Fruit fly (Drosophila melanogaster) whole organism, embryonic: ENCODE data around the gene zye.

ENCODE experiments used
- Ada2b ChIP-seq: fragments of 200-800 bp; sonication (Bioruptor generic); IDR thresholded peaks from 2 replicates; pipeline ENCODE4 v1.3.6; 2022; ENCODE audit warnings: missing biosample characterization, missing genetic modification characterization
- Antp ChIP-seq: fragments of 200-800 bp; sonication (Bioruptor generic); optimal IDR thresholded peaks from 3 replicates; lab custom pipeline; 2016; ENCODE audit warnings: missing biosample characterization, missing genetic modification characterization
- B-H2 ChIP-seq: fragments of 200-800 bp; sonication (Bioruptor generic); optimal IDR thresholded peaks from 2 replicates; lab custom pipeline; 2018; ENCODE audit warnings: missing biosample characterization, mild to moderate bottlenecking, missing genetic modification characterization
- BEAF-32 ChIP-seq: fragments of 200-800 bp; sonication (Bioruptor generic); optimal IDR thresholded peaks from 3 replicates; lab custom pipeline; 2017; ENCODE audit warnings: missing biosample characterization, missing genetic modification characterization, mild to moderate bottlenecking, moderate library complexity, missing genetic modification reagents
- C15 ChIP-seq: fragments of 200-800 bp; sonication (Bioruptor generic); IDR thresholded peaks from 3 replicates; pipeline ENCODE4 v1.3.6; 2022; ENCODE audit warnings: missing biosample characterization, missing genetic modification characterization
- CG10543 ChIP-seq: fragments of 200-800 bp; sonication (Bioruptor generic); optimal IDR thresholded peaks from 3 replicates; lab custom pipeline; 2017; ENCODE audit warnings: missing biosample characterization, mild to moderate bottlenecking, missing genetic modification characterization, moderate library complexity
- CG10979 ChIP-seq: fragments of 200-800 bp; sonication (Bioruptor generic); optimal IDR thresholded peaks from 2 replicates; lab custom pipeline; 2018; ENCODE audit warnings: missing biosample characterization, mild to moderate bottlenecking, missing genetic modification characterization, moderate library complexity
- CG11504 ChIP-seq: fragments of 200-800 bp; sonication (Bioruptor generic); optimal IDR thresholded peaks from 3 replicates; lab custom pipeline; 2019; ENCODE audit warnings: missing biosample characterization, mild to moderate bottlenecking, missing genetic modification characterization, moderate library complexity
- CG11723 ChIP-seq: fragments of 200-800 bp; sonication (Bioruptor generic); optimal IDR thresholded peaks from 2 replicates; lab custom pipeline; 2017; ENCODE audit warnings: missing biosample characterization, mild to moderate bottlenecking, missing genetic modification characterization
- CG12744 ChIP-seq: fragments of 200-800 bp; sonication (Bioruptor generic); optimal IDR thresholded peaks from 2 replicates; lab custom pipeline; 2016; ENCODE audit warnings: missing biosample characterization, missing genetic modification characterization
- CG13123 ChIP-seq: fragments of 200-800 bp; sonication (Bioruptor generic); optimal IDR thresholded peaks from 2 replicates; lab custom pipeline; 2016; ENCODE audit warnings: missing biosample characterization, missing genetic modification characterization
- CG13287 ChIP-seq: fragments of 200-800 bp; sonication (Bioruptor generic); IDR thresholded peaks from 2 replicates; pipeline ENCODE4 v1.3.6; 2022; ENCODE audit warnings: missing biosample characterization, missing genetic modification characterization; ENCODE audit not compliant: partially characterized antibody
- CG17829 ChIP-seq: fragments of 200-800 bp; optimal IDR thresholded peaks from 2 replicates; lab custom pipeline; 2019; ENCODE audit warnings: missing biosample characterization, mild to moderate bottlenecking, missing genetic modification characterization, moderate library complexity
- CG2678 ChIP-seq: fragments of 200-800 bp; sonication (Bioruptor generic); optimal IDR thresholded peaks from 3 replicates; lab custom pipeline; 2019; ENCODE audit warnings: missing biosample characterization, mild to moderate bottlenecking, missing genetic modification characterization, moderate library complexity
- CG33557 ChIP-seq: fragments of 200-800 bp; sonication (Bioruptor generic); optimal IDR thresholded peaks from 2 replicates; lab custom pipeline; 2019; ENCODE audit warnings: missing biosample characterization, mild to moderate bottlenecking, missing genetic modification characterization, moderate library complexity
- CG34224 ChIP-seq: fragments of 200-800 bp; sonication (Bioruptor generic); IDR thresholded peaks from 3 replicates; pipeline ENCODE4 v1.3.6; 2022; ENCODE audit warnings: missing biosample characterization, missing genetic modification characterization; ENCODE audit not compliant: partially characterized antibody
- CG5245 ChIP-seq: fragments of 200-800 bp; sonication (Bioruptor generic); optimal IDR thresholded peaks from 3 replicates; lab custom pipeline; 2016; ENCODE audit warnings: missing biosample characterization, missing genetic modification characterization
- CG7357 ChIP-seq: fragments of 200-800 bp; sonication (Bioruptor generic); IDR thresholded peaks from 3 replicates; pipeline ENCODE4 v1.3.6; 2022; ENCODE audit warnings: missing biosample characterization, missing genetic modification characterization
- CG7963 ChIP-seq: fragments of 200-800 bp; sonication (Bioruptor generic); IDR thresholded peaks from 3 replicates; pipeline ENCODE4 v1.3.6; 2022; ENCODE audit warnings: missing biosample characterization, missing genetic modification characterization; ENCODE audit not compliant: partially characterized antibody
- CG8924 ChIP-seq: fragments of 200-800 bp; optimal IDR thresholded peaks from 3 replicates; lab custom pipeline; 2019; ENCODE audit warnings: missing biosample characterization, mild to moderate bottlenecking, missing genetic modification characterization, moderate library complexity
- CG9797 ChIP-seq: fragments of 200-800 bp; sonication (Bioruptor generic); optimal IDR thresholded peaks from 3 replicates; lab custom pipeline; 2018; ENCODE audit warnings: missing biosample characterization, mild to moderate bottlenecking, missing genetic modification characterization
- CG9876 ChIP-seq: fragments of 200-800 bp; sonication (Bioruptor generic); optimal IDR thresholded peaks from 2 replicates; lab custom pipeline; 2016; ENCODE audit warnings: missing biosample characterization, missing genetic modification characterization
- Dbx ChIP-seq: fragments of 200-800 bp; sonication (Bioruptor generic); IDR thresholded peaks from 3 replicates; pipeline ENCODE4 v1.3.6; 2022; ENCODE audit warnings: missing biosample characterization, missing genetic modification characterization
- Dek ChIP-seq: fragments of 200-800 bp; sonication (Bioruptor generic); optimal IDR thresholded peaks from 3 replicates; lab custom pipeline; 2019; ENCODE audit warnings: missing biosample characterization, mild to moderate bottlenecking, missing genetic modification characterization, moderate library complexity
- Fer3 ChIP-seq: fragments of 200-800 bp; sonication (Bioruptor generic); optimal IDR thresholded peaks from 2 replicates; lab custom pipeline; 2018; ENCODE audit warnings: missing biosample characterization, mild to moderate bottlenecking, missing genetic modification characterization, moderate library complexity
- H2.0 ChIP-seq: fragments of 200-800 bp; sonication (Bioruptor generic); IDR thresholded peaks from 2 replicates; pipeline ENCODE4 v1.3.6; 2022; ENCODE audit warnings: missing biosample characterization, missing genetic modification characterization
- Hand ChIP-seq: fragments of 200-800 bp; sonication (Bioruptor generic); optimal IDR thresholded peaks from 2 replicates; lab custom pipeline; 2017; ENCODE audit warnings: mild to moderate bottlenecking, missing biosample characterization, missing genetic modification reagents, missing genetic modification characterization
- Hmr ChIP-seq: fragments of 200-800 bp; sonication (Bioruptor generic); optimal IDR thresholded peaks from 3 replicates; lab custom pipeline; 2017; ENCODE audit warnings: mild to moderate bottlenecking, missing biosample characterization, missing genetic modification reagents, missing genetic modification characterization
- Hr39 ChIP-seq: fragments of >200 bp; optimal IDR thresholded peaks from 2 replicates; lab custom pipeline; 2017
- MESR4 ChIP-seq: fragments of 200-800 bp; sonication (Bioruptor generic); optimal IDR thresholded peaks from 2 replicates; lab custom pipeline; 2018; ENCODE audit warnings: missing biosample characterization, mild to moderate bottlenecking, missing genetic modification characterization, moderate library complexity
- NK7.1 ChIP-seq: fragments of 200-800 bp; sonication (Bioruptor generic); optimal IDR thresholded peaks from 3 replicates; lab custom pipeline; 2016; ENCODE audit warnings: missing biosample characterization, missing genetic modification characterization
- Nf-YB ChIP-seq: fragments of 200-800 bp; sonication (Bioruptor generic); optimal IDR thresholded peaks from 3 replicates; lab custom pipeline; 2019; ENCODE audit warnings: missing biosample characterization, mild to moderate bottlenecking, missing genetic modification characterization, moderate library complexity
- Ptx1 ChIP-seq: fragments of 200-800 bp; sonication (Bioruptor generic); IDR thresholded peaks from 2 replicates; pipeline ENCODE4 v1.3.6; 2022; ENCODE audit warnings: missing biosample characterization, missing genetic modification characterization
- Side ChIP-seq: fragments of 200-800 bp; sonication (Bioruptor generic); optimal IDR thresholded peaks from 2 replicates; lab custom pipeline; 2016; ENCODE audit warnings: missing biosample characterization, missing genetic modification characterization
- Sox102F ChIP-seq: fragments of 200-800 bp; sonication (Bioruptor generic); optimal IDR thresholded peaks from 2 replicates; lab custom pipeline; 2018; ENCODE audit warnings: missing biosample characterization, mild to moderate bottlenecking, missing genetic modification characterization, moderate library complexity
- abd-A ChIP-seq: fragments of 200-800 bp; sonication (Bioruptor generic); optimal IDR thresholded peaks from 3 replicates; lab custom pipeline; 2019; ENCODE audit warnings: missing biosample characterization, mild to moderate bottlenecking, missing genetic modification characterization, moderate library complexity
- ato ChIP-seq: fragments of 200-800 bp; sonication (Bioruptor generic); IDR thresholded peaks from 2 replicates; pipeline ENCODE4 v1.3.6; 2022; ENCODE audit warnings: missing biosample characterization, missing genetic modification characterization; ENCODE audit not compliant: partially characterized antibody
- az2 ChIP-seq: fragments of 200-800 bp; sonication (Bioruptor generic); optimal IDR thresholded peaks from 3 replicates; lab custom pipeline; 2016; ENCODE audit warnings: missing biosample characterization, missing genetic modification characterization
- chif ChIP-seq, 2 experiments: fragments of 200-800 bp; sonication (Bioruptor generic); optimal IDR thresholded peaks; 3 replicates each; lab custom pipeline; 2016; ENCODE audit warnings: missing biosample characterization in 2 of 2, missing genetic modification characterization in 2 of 2
- ind ChIP-seq: fragments of 200-800 bp; sonication (Bioruptor generic); optimal IDR thresholded peaks from 3 replicates; lab custom pipeline; 2016; ENCODE audit warnings: missing biosample characterization, missing genetic modification characterization
- luna ChIP-seq: fragments of 200-800 bp; sonication (Bioruptor generic); optimal IDR thresholded peaks from 2 replicates; lab custom pipeline; 2016; ENCODE audit warnings: missing biosample characterization, missing genetic modification characterization
- mirr ChIP-seq: fragments of 200-800 bp; sonication (Bioruptor generic); optimal IDR thresholded peaks from 3 replicates; lab custom pipeline; 2018; ENCODE audit warnings: missing biosample characterization, mild to moderate bottlenecking, missing genetic modification characterization
- pan ChIP-seq, 4 experiments: fragments of >200 bp in 3 of 4; fragments of 200-800 bp in 1 of 4; sonication (Bioruptor generic) in 1 of 4; optimal IDR thresholded peaks in 3 of 4; IDR thresholded peaks in 1 of 4; 2 replicates each; pipeline versions ENCODE4 v1.3.6 to Lab custom; 2017 to 2022; ENCODE audit warnings: missing biosample characterization in 2 of 4, missing genetic modification characterization in 2 of 4, mixed read lengths in 1 of 4
- seq ChIP-seq: fragments of 200-800 bp; sonication (Bioruptor generic); IDR thresholded peaks from 2 replicates; pipeline ENCODE4 v1.3.6; 2022; ENCODE audit warnings: missing biosample characterization, missing genetic modification characterization
- tap ChIP-seq: fragments of 200-800 bp; optimal IDR thresholded peaks from 3 replicates; lab custom pipeline; 2019; ENCODE audit warnings: missing biosample characterization, mild to moderate bottlenecking, missing genetic modification characterization, moderate library complexity
- trem ChIP-seq: fragments of 200-800 bp; optimal IDR thresholded peaks from 3 replicates; lab custom pipeline; 2019; ENCODE audit warnings: missing biosample characterization, mild to moderate bottlenecking, missing genetic modification characterization, moderate library complexity
- z ChIP-seq: fragments of 200-800 bp; sonication (Bioruptor generic); IDR thresholded peaks from 3 replicates; pipeline ENCODE4 v1.3.6; 2022; ENCODE audit warnings: missing biosample characterization, missing genetic modification characterization

Gene zye

DNA sequence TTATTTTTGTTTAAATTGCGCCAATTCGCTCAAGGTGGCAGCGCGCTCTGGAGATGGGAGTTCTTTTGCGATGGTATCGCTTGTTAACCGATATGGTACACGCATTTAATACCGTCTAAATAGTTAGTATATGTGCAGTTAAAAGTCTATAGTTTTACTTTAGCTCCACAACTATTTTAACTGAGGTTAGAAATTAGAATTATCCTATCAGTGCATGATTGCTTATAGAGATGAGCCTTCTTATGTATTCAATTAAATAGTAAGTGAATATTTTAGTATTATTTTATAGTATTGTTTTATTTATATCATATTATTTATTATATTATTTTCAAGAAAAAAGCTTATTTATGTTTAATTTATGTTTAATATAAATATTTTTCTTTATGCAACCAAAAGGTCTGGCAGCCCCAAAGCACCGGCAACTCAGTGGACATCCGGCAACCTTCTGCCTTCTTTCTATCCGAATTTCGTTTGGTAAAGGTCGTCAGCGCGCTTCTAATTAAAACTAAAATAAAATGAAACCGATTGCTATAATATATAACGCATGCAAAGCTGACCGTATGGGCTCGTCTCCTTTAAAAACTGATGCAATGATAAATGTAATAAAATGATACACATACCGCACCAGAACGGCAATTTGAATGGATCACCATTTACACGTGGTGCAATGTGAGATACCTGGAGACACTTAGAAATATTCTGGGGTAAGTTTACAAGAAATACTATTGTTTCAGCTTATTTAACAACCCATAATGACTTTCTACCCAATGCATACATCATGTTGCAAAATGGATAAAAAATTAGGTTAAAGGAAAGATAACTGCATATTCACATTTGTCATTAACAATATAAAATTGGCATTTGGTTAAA lies 39.6 kb downstream of the zye start, which contains the start of gene CG5199 (continued):
- TF ChIP-seq CG10543 (GFP tag; lab: Kevin White, UChicago): peak; percentile 47
- TF ChIP-seq Hmr (GFP tag; lab: Kevin White, UChicago): peak; percentile 75
- no peak for TF ChIP-seq CG7357
- no peak for TF ChIP-seq z (GFP tag; lab: Robert Waterston, UW)
- TF ChIP-seq BEAF-32 (GFP tag; lab: Kevin White, UChicago): peak; percentile 82
- TF ChIP-seq trem (tag; lab: Kevin White, UChicago): peak; percentile 93
- TF ChIP-seq C15 (GFP tag; lab: Robert Waterston, UW): no peak
- TF ChIP-seq CG34224: peak; percentile 74
- TF ChIP-seq NK7.1 (GFP tag; lab: Kevin White, UChicago): no peak
- no peak for TF ChIP-seq Hand (GFP tag; lab: Kevin White, UChicago)
- TF ChIP-seq CG12744 (GFP tag; lab: Kevin White, UChicago): no peak
- no peak for TF ChIP-seq luna (GFP tag; lab: Kevin White, UChicago)
- peak; percentile 61 for TF ChIP-seq Sox102F (GFP tag; lab: Kevin White, UChicago)
- TF ChIP-seq ind: peak; percentile 78
- peak; percentile 54 for TF ChIP-seq B-H2 (GFP tag; lab: Kevin White, UChicago)
- TF ChIP-seq Dek (tag; lab: Kevin White, UChicago): peak; percentile 59
- peak in 1 of 2 experiments; percentile 29 for TF ChIP-seq chif (GFP tag; optimal IDR thresholded peaks at IDR 0.05; lab: Kevin White, UChicago)
- no peak for TF ChIP-seq pan (optimal IDR thresholded peaks at IDR 0.05; lab: Kevin White, UChicago)
- peak in 1 of 2 experiments; percentile 65 for TF ChIP-seq pan (GFP tag; optimal IDR thresholded peaks at IDR 0.05 in 1 of 2, IDR thresholded peaks at IDR 0.05 in 1 of 2)
- TF ChIP-seq Antp (GFP tag; lab: Kevin White, UChicago): peak; percentile 49
- no peak for TF ChIP-seq CG9876
- TF ChIP-seq Side (GFP tag; lab: Kevin White, UChicago): no peak
- peak; percentile 89 for TF ChIP-seq CG17829
- TF ChIP-seq abd-A: no peak
- peak; percentile 62 for TF ChIP-seq CG33557
- peak; percentile 80 for TF ChIP-seq CG8924
- peak; percentile 75; the same call in 2 of the 3 replicates for TF ChIP-seq Dbx
- TF ChIP-seq ato (GFP tag; lab: Robert Waterston, UW): peak; percentile 32; the same call in 1 of the 2 replicates
- peak; percentile 35 for TF ChIP-seq CG9797 (GFP tag; lab: Kevin White, UChicago)
- peak; percentile 75 for TF ChIP-seq CG2678
- peak; percentile 83 for TF ChIP-seq CG11504 (tag; lab: Kevin White, UChicago)
- peak; percentile 50 for TF ChIP-seq Nf-YB (GFP tag; lab: Kevin White, UChicago)
- peak; percentile 46; the same call in 1 of the 2 replicates for TF ChIP-seq H2.0
- no peak for TF ChIP-seq Hr39
- TF ChIP-seq CG13123 (GFP tag; lab: Kevin White, UChicago): no peak
- peak; percentile 59; the same call in 2 of the 3 replicates for TF ChIP-seq CG7963 (GFP tag; lab: Robert Waterston, UW)
- no peak for TF ChIP-seq CG11723 (GFP tag; lab: Kevin White, UChicago)
- peak; percentile 43 for TF ChIP-seq Fer3 (tag; lab: Kevin White, UChicago)
- peak; percentile 59 for TF ChIP-seq CG10979 (tag; lab: Kevin White, UChicago)
- TF ChIP-seq mirr: no peak
- peak; percentile 80 for TF ChIP-seq Ptx1 (GFP tag; lab: Robert Waterston, UW)
- TF ChIP-seq CG13287 (GFP tag; lab: Robert Waterston, UW): peak; percentile 79
- peak; percentile 46 for TF ChIP-seq az2
- no peak for TF ChIP-seq CG5245 (GFP tag; lab: Kevin White, UChicago)
- peak; percentile 45 for TF ChIP-seq tap
- TF ChIP-seq seq (GFP tag; lab: Robert Waterston, UW): no peak; the same call in 1 of the 2 replicates
- peak; percentile 90 for TF ChIP-seq MESR4 (GFP tag; lab: Kevin White, UChicago)
- peak; percentile 62 for TF ChIP-seq Ada2b (GFP tag; lab: Robert Waterston, UW)
